Fruit fly (Drosophila melanogaster): Measurements from ENCODE around the gene Galk.

Gene Galk

DNA sequence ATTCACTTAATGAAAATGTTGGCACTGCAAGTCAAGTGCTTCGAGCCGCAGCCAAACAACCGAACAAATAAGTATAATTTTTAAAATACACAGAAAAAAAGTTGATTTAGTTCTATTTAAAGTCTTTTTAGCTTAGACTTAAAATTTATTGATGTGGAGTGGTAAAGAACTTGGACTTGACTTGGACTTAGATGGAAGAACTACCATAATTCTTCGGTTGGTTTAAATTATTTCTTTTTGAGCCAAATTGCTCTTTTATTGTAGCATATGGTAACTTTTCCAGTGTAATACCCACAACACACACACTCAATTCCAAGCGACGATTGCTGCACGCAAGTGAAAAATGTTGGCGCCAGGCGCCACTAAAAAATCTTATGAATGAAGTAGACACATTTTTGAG, 42.2 kb upstream of the Galk start (continued):
- TF ChIP-seq CG13296 (GFP tag; optimal IDR thresholded peaks at IDR 0.05) = no peak
- TF ChIP-seq CG10209 (GFP tag; optimal IDR thresholded peaks at IDR 0.05) = peak; percentile 31
- TF ChIP-seq BtbVII (GFP tag; optimal IDR thresholded peaks at IDR 0.05) = no peak
- no peak for TF ChIP-seq B-H2 (GFP tag; optimal IDR thresholded peaks at IDR 0.05)
- TF ChIP-seq crc (GFP tag; optimal IDR thresholded peaks at IDR 0.05) = no peak
- no peak for TF ChIP-seq hkb (optimal IDR thresholded peaks at IDR 0.05)
- peak; percentile 50; the same call in 1 of the 2 replicates for TF ChIP-seq hkb (GFP tag; IDR thresholded peaks at IDR 0.05)
- TF ChIP-seq CG10543 (GFP tag; optimal IDR thresholded peaks at IDR 0.05) = no peak
- TF ChIP-seq CG17802 (tag; optimal IDR thresholded peaks at IDR 0.05) = no peak
- TF ChIP-seq grau (tag; optimal IDR thresholded peaks at IDR 0.05) = peak; percentile 58
- no peak for TF ChIP-seq CG2889 (GFP tag; IDR thresholded peaks at IDR 0.05)
- peak; percentile 85 for TF ChIP-seq dmrt11E (tag; optimal IDR thresholded peaks at IDR 0.05)
- TF ChIP-seq pzg (GFP tag; optimal IDR thresholded peaks at IDR 0.05) = no peak
- TF ChIP-seq CG12391 (tag; optimal IDR thresholded peaks at IDR 0.05) = peak; percentile 68
- TF ChIP-seq lov (optimal IDR thresholded peaks at IDR 0.05) = no peak
- TF ChIP-seq lov (GFP tag; IDR thresholded peaks at IDR 0.05) = peak; percentile 44; the same call in 2 of the 3 replicates
- 0 out of 3 replicates have a peak, but pooled peaks have one; percentile 37 for TF ChIP-seq tgo (GFP tag; IDR thresholded peaks at IDR 0.05)
- TF ChIP-seq CG12071 (GFP tag; optimal IDR thresholded peaks at IDR 0.05) = no peak
- TF ChIP-seq C15 (GFP tag; IDR thresholded peaks at IDR 0.05) = no peak
- TF ChIP-seq CG6765 (GFP tag; optimal IDR thresholded peaks at IDR 0.05) = no peak
- no peak for TF ChIP-seq CG12659 (GFP tag; optimal IDR thresholded peaks at IDR 0.05)
- no peak for TF ChIP-seq CG3838 (GFP tag; optimal IDR thresholded peaks at IDR 0.05)
- TF ChIP-seq CG12769 (tag; optimal IDR thresholded peaks at IDR 0.05) = no peak
- TF ChIP-seq gce (GFP tag; IDR thresholded peaks at IDR 0.05) = no peak
- TF ChIP-seq CG11504 (tag; optimal IDR thresholded peaks at IDR 0.05) = peak; percentile 60
- no peak for TF ChIP-seq HmgD (GFP tag; optimal IDR thresholded peaks at IDR 0.05)
- TF ChIP-seq CG17359 (tag; optimal IDR thresholded peaks at IDR 0.05) = peak; percentile 20
- peak; percentile 42 for TF ChIP-seq fd96Cb (tag; optimal IDR thresholded peaks at IDR 0.05)
- TF ChIP-seq Ptx1 (GFP tag; IDR thresholded peaks at IDR 0.05) = peak; percentile 49; the same call in 1 of the 2 replicates
- no peak for TF ChIP-seq CG33213 (GFP tag; optimal IDR thresholded peaks at IDR 0.05)
- TF ChIP-seq CG1024 (GFP tag; IDR thresholded peaks at IDR 0.05) = peak; percentile 30; the same call in 1 of the 2 replicates
- peak; percentile 25 to 63 for TF ChIP-seq chif (GFP tag; optimal IDR thresholded peaks at IDR 0.05)
- no peak for TF ChIP-seq Neu2 (GFP tag; optimal IDR thresholded peaks at IDR 0.05; ENCODE audit: borderline replicate concordance)
- TF ChIP-seq CG6689 (GFP tag; IDR thresholded peaks at IDR 0.05) = 0 out of 2 replicates have a peak, but pooled peaks have one; percentile 33
- TF ChIP-seq CG34224 (GFP tag; IDR thresholded peaks at IDR 0.05; ENCODE audit: partially characterized antibody) = no peak
- TF ChIP-seq CG4404 (GFP tag; IDR thresholded peaks at IDR 0.05) = peak; percentile 31; the same call in 1 of the 2 replicates
- TF ChIP-seq ara (GFP tag; IDR thresholded peaks at IDR 0.05) = no peak
- no peak for TF ChIP-seq Deaf1 (tag; optimal IDR thresholded peaks at IDR 0.05)
- 0 out of 3 replicates have a peak, but pooled peaks have one; percentile 10 for TF ChIP-seq so (GFP tag; IDR thresholded peaks at IDR 0.05)
- peak in 1 of 3 experiments; percentile 76 for TF ChIP-seq lola (GFP tag; optimal IDR thresholded peaks at IDR 0.05)
- TF ChIP-seq CG4820 (GFP tag; optimal IDR thresholded peaks at IDR 0.05) = peak; percentile 42
- TF ChIP-seq chinmo (GFP tag; IDR thresholded peaks at IDR 0.05; ENCODE audit: partially characterized antibody) = no peak
- TF ChIP-seq CG2120 (GFP tag; optimal IDR thresholded peaks at IDR 0.05) = no peak
- TF ChIP-seq Dbx (GFP tag; IDR thresholded peaks at IDR 0.05) = no peak
- no peak for TF ChIP-seq NfI (GFP tag; optimal IDR thresholded peaks at IDR 0.05)
- TF ChIP-seq cas (GFP tag; IDR thresholded peaks at IDR 0.05) = no peak
- TF ChIP-seq CG9727 (GFP tag; optimal IDR thresholded peaks at IDR 0.05) = peak; percentile 67
- peak; percentile 47 for TF ChIP-seq tin (GFP tag; optimal IDR thresholded peaks at IDR 0.05)
- no peak for TF ChIP-seq hb (GFP tag; IDR thresholded peaks at IDR 0.05; ENCODE audit: partially characterized antibody)
- TF ChIP-seq CG30431 (GFP tag; optimal IDR thresholded peaks at IDR 0.05) = peak; percentile 33
- no peak for TF ChIP-seq da (GFP tag; optimal IDR thresholded peaks at IDR 0.05)
